Fruit fly (Drosophila melanogaster): Measurements from ENCODE around the gene CG13258.

DNA sequence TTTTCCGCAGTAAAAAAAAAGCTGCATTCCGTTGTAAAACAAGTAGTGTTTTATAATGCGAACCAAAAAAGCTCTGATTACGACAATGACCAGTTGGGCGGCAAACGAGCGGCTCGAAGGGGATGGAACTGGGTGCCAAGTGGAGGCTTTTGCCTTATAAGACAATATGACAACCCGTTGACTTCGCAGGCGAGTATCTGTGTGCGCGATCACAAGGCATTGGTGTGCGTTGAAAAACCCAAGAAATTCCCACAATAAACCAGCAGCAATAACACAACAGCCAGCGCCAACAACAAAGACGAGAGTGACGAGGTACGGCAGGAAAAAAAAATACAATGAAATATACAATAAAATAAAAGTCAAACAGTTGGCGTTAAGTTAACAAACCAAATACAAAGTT, 22.2 kb upstream of the CG13258 start:
- no peak for TF ChIP-seq Myc (optimal IDR thresholded peaks at IDR 0.05)
- peak; percentile 31 for TF ChIP-seq h (GFP tag; optimal IDR thresholded peaks at IDR 0.05)
- no peak for TF ChIP-seq Hr78 (GFP tag; optimal IDR thresholded peaks at IDR 0.05)
- TF ChIP-seq psq (GFP tag; optimal IDR thresholded peaks at IDR 0.05), result no peak
- no peak for TF ChIP-seq tai (GFP tag; optimal IDR thresholded peaks at IDR 0.05)
- peak; percentile 18 for TF ChIP-seq CG9705 (GFP tag; optimal IDR thresholded peaks at IDR 0.05)
- peak; percentile 0 for TF ChIP-seq woc (GFP tag; optimal IDR thresholded peaks at IDR 0.05)
- TF ChIP-seq lola (GFP tag; optimal IDR thresholded peaks at IDR 0.05), result no peak
- TF ChIP-seq sage (GFP tag; optimal IDR thresholded peaks at IDR 0.05), result peak; percentile 29
- TF ChIP-seq rgr (GFP tag; optimal IDR thresholded peaks at IDR 0.05), result no peak
- no peak for TF ChIP-seq Vsx2 (GFP tag; optimal IDR thresholded peaks at IDR 0.05; ENCODE audit: partially characterized antibody)
- TF ChIP-seq br (GFP tag; optimal IDR thresholded peaks at IDR 0.05), result no peak
- TF ChIP-seq HLH106 (tag; optimal IDR thresholded peaks at IDR 0.05), result no peak
- no peak for TF ChIP-seq GATAd (GFP tag; optimal IDR thresholded peaks at IDR 0.05)
